Worm (Caenorhabditis elegans) whole organism, L2 larva: ENCODE data around the gene R160.2.

Experiments
- C34F6.9 ChIP-seq: fragments of 150-350 bp; optimal IDR thresholded peaks from 2 replicates; lab custom pipeline; 2014; ENCODE audit warnings: missing biosample characterization, missing genetic modification characterization
- F13H6.1 ChIP-seq: sonication (generic microtip); optimal IDR thresholded peaks from 2 replicates; lab custom pipeline; 2016; ENCODE audit warnings: missing genetic modification characterization, missing compliant biosample characterization
- R02D3.7 ChIP-seq: fragments of 150-350 bp; optimal IDR thresholded peaks from 2 replicates; lab custom pipeline; 2014; ENCODE audit warnings: missing biosample characterization, missing genetic modification characterization
- Y55F3AM.14 ChIP-seq: fragments of 200-800 bp; sonication (Bioruptor generic); optimal IDR thresholded peaks from 2 replicates; lab custom pipeline; 2018; ENCODE audit warnings: mild to moderate bottlenecking, missing genetic modification characterization, missing compliant biosample characterization
- alr-1 ChIP-seq: fragments of 150-350 bp; optimal IDR thresholded peaks from 2 replicates; lab custom pipeline; 2014; ENCODE audit warnings: missing biosample characterization, missing genetic modification characterization
- aly-2 ChIP-seq: fragments of 150-350 bp; optimal IDR thresholded peaks from 2 replicates; lab custom pipeline; 2014; ENCODE audit warnings: missing biosample characterization, missing genetic modification characterization
- ama-1 ChIP-seq: fragments of 150-350 bp; optimal IDR thresholded peaks from 2 replicates; lab custom pipeline; 2018; ENCODE audit warnings: inconsistent platforms
- blmp-1 ChIP-seq: sonication (generic microtip); optimal IDR thresholded peaks from 2 replicates; lab custom pipeline; 2017; ENCODE audit warnings: missing genetic modification characterization, mild to moderate bottlenecking, missing compliant biosample characterization, antibody characterized with exemption, moderate library complexity; ENCODE audit not compliant: insufficient read depth
- ceh-16 ChIP-seq: fragments of 150-350 bp; optimal IDR thresholded peaks from 2 replicates; lab custom pipeline; 2014; ENCODE audit warnings: missing biosample characterization, missing genetic modification characterization
- crh-2 ChIP-seq: sonication (generic microtip); optimal IDR thresholded peaks from 2 replicates; lab custom pipeline; 2017; ENCODE audit warnings: missing biosample characterization, missing genetic modification characterization
- elt-3 ChIP-seq: sonication (generic microtip); optimal IDR thresholded peaks from 2 replicates; lab custom pipeline; 2017; ENCODE audit warnings: missing biosample characterization, missing genetic modification characterization
- fos-1 ChIP-seq: fragments of 150-350 bp; optimal IDR thresholded peaks from 2 replicates; lab custom pipeline; 2014; ENCODE audit warnings: missing biosample characterization, missing genetic modification characterization
- lin-13 ChIP-seq: fragments of 150-350 bp; optimal IDR thresholded peaks from 2 replicates; lab custom pipeline; 2014; ENCODE audit warnings: missing biosample characterization, missing genetic modification reagents, missing genetic modification characterization
- lsy-2 ChIP-seq, 2 experiments: fragments of 150-350 bp in 1 of 2; sonication (generic microtip) in 1 of 2; optimal IDR thresholded peaks; 2 replicates each; lab custom pipeline; 2014 to 2017; ENCODE audit warnings: missing biosample characterization in 2 of 2, missing genetic modification characterization in 2 of 2
- mbf-1 ChIP-seq: sonication (generic microtip); optimal IDR thresholded peaks from 2 replicates; lab custom pipeline; 2017; ENCODE audit warnings: missing biosample characterization, missing genetic modification characterization
- mdl-1 ChIP-seq, 2 experiments: fragments of 150-350 bp in 1 of 2; sonication (generic microtip) in 1 of 2; optimal IDR thresholded peaks; 2 replicates each; lab custom pipeline; 2017; ENCODE audit warnings: missing biosample characterization in 2 of 2, missing genetic modification characterization in 2 of 2
- nhr-10 ChIP-seq: sonication (generic microtip); optimal IDR thresholded peaks from 2 replicates; lab custom pipeline; 2017; ENCODE audit warnings: missing biosample characterization, missing genetic modification characterization
- nhr-11 ChIP-seq: fragments of 150-350 bp; optimal IDR thresholded peaks from 2 replicates; lab custom pipeline; 2014; ENCODE audit warnings: missing biosample characterization, missing genetic modification characterization
- nhr-129 ChIP-seq: fragments of 150-350 bp; optimal IDR thresholded peaks from 2 replicates; lab custom pipeline; 2014; ENCODE audit warnings: missing biosample characterization, missing genetic modification characterization
- nhr-23 ChIP-seq: fragments of 150-350 bp; optimal IDR thresholded peaks from 2 replicates; lab custom pipeline; 2014; ENCODE audit warnings: missing biosample characterization, missing genetic modification reagents, missing genetic modification characterization
- nhr-25 ChIP-seq: fragments of 150-350 bp; sonication (generic microtip); optimal IDR thresholded peaks from 3 replicates; lab custom pipeline; 2014; ENCODE audit warnings: missing biosample characterization, missing genetic modification characterization
- nhr-77 ChIP-seq: fragments of 150-350 bp; optimal IDR thresholded peaks from 2 replicates; lab custom pipeline; 2014; ENCODE audit warnings: missing biosample characterization, missing genetic modification characterization
- peb-1 ChIP-seq: fragments of 150-350 bp; optimal IDR thresholded peaks from 2 replicates; lab custom pipeline; 2014; ENCODE audit warnings: missing biosample characterization, missing genetic modification characterization
- skn-1 ChIP-seq: sonication (generic microtip); optimal IDR thresholded peaks from 2 replicates; lab custom pipeline; 2017; ENCODE audit warnings: missing biosample characterization, missing genetic modification characterization
- sma-3 ChIP-seq: sonication (generic microtip); optimal IDR thresholded peaks from 2 replicates; lab custom pipeline; 2016; ENCODE audit warnings: missing genetic modification reagents, missing genetic modification characterization, missing compliant biosample characterization
- sma-9 ChIP-seq, 2 experiments: fragments of 150-350 bp in 1 of 2; sonication (generic microtip) in 1 of 2; optimal IDR thresholded peaks; 2 replicates each; lab custom pipeline; 2014 to 2016; ENCODE audit warnings: missing genetic modification characterization in 2 of 2, mild to moderate bottlenecking in 1 of 2, missing biosample characterization in 1 of 2, missing compliant biosample characterization in 1 of 2, missing genetic modification reagents in 1 of 2, moderate library complexity in 1 of 2
- snpc-4 ChIP-seq: fragments of 150-350 bp; optimal IDR thresholded peaks from 2 replicates; lab custom pipeline; 2014; ENCODE audit warnings: missing biosample characterization, missing genetic modification characterization
- unc-39 ChIP-seq: fragments of 150-350 bp; optimal IDR thresholded peaks from 2 replicates; lab custom pipeline; 2014; ENCODE audit warnings: missing biosample characterization, missing genetic modification characterization
- unc-55 ChIP-seq: fragments of 150-350 bp; sonication (generic microtip); optimal IDR thresholded peaks from 3 replicates; lab custom pipeline; 2014; ENCODE audit warnings: missing biosample characterization, missing genetic modification reagents, missing genetic modification characterization
- unc-62 ChIP-seq: fragments of 150-350 bp; optimal IDR thresholded peaks from 2 replicates; lab custom pipeline; 2014; ENCODE audit warnings: missing biosample characterization, missing genetic modification reagents, missing genetic modification characterization
- zag-1 ChIP-seq: fragments of 150-350 bp; optimal IDR thresholded peaks from 2 replicates; lab custom pipeline; 2014; ENCODE audit warnings: missing biosample characterization, missing genetic modification characterization
- ztf-1 ChIP-seq: fragments of 200-800 bp; sonication (Bioruptor generic); conservative IDR thresholded peaks from 2 replicates; pipeline ENCODE4 v1.3.6; 2022; ENCODE audit warnings: missing genetic modification characterization, missing compliant biosample characterization
- ztf-11 ChIP-seq: sonication (generic microtip); optimal IDR thresholded peaks from 2 replicates; lab custom pipeline; 2017; ENCODE audit warnings: missing biosample characterization, missing genetic modification characterization
- ztf-4 ChIP-seq: fragments of 150-350 bp; optimal IDR thresholded peaks from 2 replicates; lab custom pipeline; 2014; ENCODE audit warnings: missing biosample characterization, missing genetic modification characterization

The R160.2 gene

DNA sequence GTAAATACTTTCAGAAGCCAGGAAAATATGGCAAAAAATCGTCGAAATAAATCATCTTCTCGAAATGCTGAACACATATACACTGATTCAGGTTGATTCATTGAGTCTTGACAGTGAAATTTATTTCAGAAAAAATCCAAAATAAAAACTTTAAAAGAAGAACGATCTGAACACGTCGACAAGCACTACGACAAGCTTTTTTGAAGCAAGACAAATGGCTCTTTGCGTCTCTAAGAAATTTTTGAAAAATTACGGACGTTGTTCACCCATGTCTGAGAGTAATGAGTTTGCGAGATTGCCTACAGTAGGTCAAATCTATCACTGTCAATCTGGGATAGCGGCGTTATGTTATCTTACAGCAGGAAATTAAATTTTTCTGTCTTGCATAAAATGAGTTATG lies at the start of gene R160.2:
Gene R160.2 (minus strand): TSS at position 101 of the 400 bp plus-strand sequence.
- no peak for TF ChIP-seq nhr-77 (tag; lab: Kevin White, UChicago)
- no peak for TF ChIP-seq nhr-10
- TF ChIP-seq skn-1 (tag; lab: Kevin White, UChicago), result no peak
- TF ChIP-seq lsy-2 (tag; optimal IDR thresholded peaks at IDR 0.05; lab: Kevin White, UChicago), result no peak
- no peak for TF ChIP-seq nhr-25
- no peak for TF ChIP-seq Y55F3AM.14 (GFP tag; lab: Kevin White, UChicago)
- TF ChIP-seq F13H6.1 (tag; lab: Kevin White, UChicago), result no peak
- no peak for TF ChIP-seq snpc-4 (tag; lab: Kevin White, UChicago)
- no peak for TF ChIP-seq elt-3

DNA sequence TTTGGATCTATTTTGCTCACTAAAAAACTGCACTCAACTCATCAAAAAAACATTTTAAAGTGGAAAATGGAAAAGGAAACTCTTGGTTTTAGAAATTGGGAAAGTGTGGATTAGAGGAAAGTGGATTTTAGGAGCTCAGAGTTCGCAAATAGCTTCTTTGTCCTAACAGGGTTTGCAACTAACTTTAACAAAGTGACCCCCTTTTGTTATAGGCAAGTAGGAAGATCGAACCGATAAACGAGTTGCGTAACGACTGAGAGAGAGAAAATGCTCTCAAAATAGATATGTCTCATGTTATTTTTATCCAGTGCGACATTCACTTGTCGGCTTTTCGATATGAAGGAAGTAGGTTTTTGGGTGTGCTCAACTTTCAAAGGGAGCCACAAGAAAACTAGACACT lies 49.8 kb upstream of the R160.2 start:
- TF ChIP-seq blmp-1, result no peak
- no peak for TF ChIP-seq alr-1 (tag; lab: Kevin White, UChicago)
- TF ChIP-seq skn-1 (tag; lab: Kevin White, UChicago), result no peak
- no peak for TF ChIP-seq nhr-25
- no peak for TF ChIP-seq sma-9 (GFP tag; optimal IDR thresholded peaks at IDR 0.05; lab: Kevin White, UChicago)
- no peak for TF ChIP-seq sma-9 (tag; optimal IDR thresholded peaks at IDR 0.05; lab: Kevin White, UChicago)
- TF ChIP-seq ceh-16 (tag; lab: Kevin White, UChicago), result no peak
- TF ChIP-seq nhr-77 (tag; lab: Kevin White, UChicago), result no peak
- no peak for TF ChIP-seq ama-1 (lab: Kevin White, UChicago)
- TF ChIP-seq lin-13 (GFP tag; lab: Kevin White, UChicago), result no peak
- no peak for TF ChIP-seq nhr-10
- no peak for TF ChIP-seq unc-62 (GFP tag; lab: Kevin White, UChicago)
- no peak for TF ChIP-seq ztf-1 (GFP tag; lab: Robert Waterston, UW)
- TF ChIP-seq nhr-129 (tag; lab: Kevin White, UChicago), result no peak
- no peak for TF ChIP-seq C34F6.9 (tag; lab: Kevin White, UChicago)
- TF ChIP-seq crh-2 (tag; lab: Kevin White, UChicago), result no peak
- no peak for TF ChIP-seq peb-1

DNA sequence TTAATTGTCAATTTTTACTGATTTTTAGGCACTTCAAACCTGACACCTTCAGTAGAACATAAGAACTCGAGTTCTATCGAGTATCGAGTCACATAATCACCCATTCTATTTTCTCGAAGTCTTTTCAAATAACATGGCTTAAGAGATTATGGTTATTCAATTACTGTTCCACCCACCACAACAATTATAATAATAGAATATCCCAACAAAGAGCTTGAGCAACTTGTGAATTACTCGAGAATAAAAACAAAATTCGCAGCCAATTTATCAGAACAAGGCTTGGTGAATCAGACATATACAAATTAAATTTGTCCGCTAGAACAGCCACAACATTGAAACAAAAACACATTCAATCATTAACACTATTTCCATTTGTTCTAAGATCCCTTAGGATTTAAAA lies 47.6 kb upstream of the R160.2 start:
- TF ChIP-seq fos-1 (tag; lab: Kevin White, UChicago), result no peak
- no peak for TF ChIP-seq mbf-1 (tag; lab: Kevin White, UChicago)
- no peak for TF ChIP-seq F13H6.1 (tag; lab: Kevin White, UChicago)
- TF ChIP-seq sma-3 (GFP tag; lab: Kevin White, UChicago), result no peak
- TF ChIP-seq nhr-11 (tag; lab: Kevin White, UChicago), result no peak
- no peak for TF ChIP-seq nhr-77 (tag; lab: Kevin White, UChicago)
- TF ChIP-seq unc-55 (GFP tag; lab: Kevin White, UChicago), result no peak
- no peak for TF ChIP-seq lsy-2 (tag; optimal IDR thresholded peaks at IDR 0.05; lab: Kevin White, UChicago)
- no peak for TF ChIP-seq R02D3.7
- TF ChIP-seq zag-1 (tag; lab: Kevin White, UChicago), result no peak
- TF ChIP-seq Y55F3AM.14 (GFP tag; lab: Kevin White, UChicago), result no peak
- TF ChIP-seq ama-1 (lab: Kevin White, UChicago), result no peak
- TF ChIP-seq sma-9 (GFP tag; optimal IDR thresholded peaks at IDR 0.05; lab: Kevin White, UChicago), result no peak
- no peak for TF ChIP-seq sma-9 (tag; optimal IDR thresholded peaks at IDR 0.05; lab: Kevin White, UChicago)
- no peak for TF ChIP-seq ceh-16 (tag; lab: Kevin White, UChicago)

DNA sequence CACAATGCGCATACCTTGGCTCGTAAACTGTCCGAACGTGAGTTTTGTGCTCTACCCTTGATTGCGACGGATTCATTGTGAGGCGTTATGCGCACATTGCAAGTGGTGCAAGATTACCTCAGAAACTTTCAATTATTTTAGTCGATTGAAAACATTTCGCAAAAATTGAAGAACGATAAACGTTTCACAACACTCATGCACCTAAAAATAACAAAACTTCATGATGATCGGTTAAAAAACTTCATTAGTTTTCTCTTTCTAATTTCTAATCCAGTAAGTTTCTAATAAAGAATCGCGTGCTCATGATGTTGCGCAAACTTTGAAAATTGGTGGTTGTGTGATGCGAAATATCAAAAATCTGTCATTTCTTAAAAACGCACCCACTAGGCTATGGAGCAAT lies 42.0 kb upstream of the R160.2 start, which contains the start of gene dop-1:
Gene dop-1 (minus strand): TSS at position 101 of the 400 bp plus-strand sequence.
- TF ChIP-seq ztf-1 (GFP tag; lab: Robert Waterston, UW), result no peak
- no peak for TF ChIP-seq mdl-1 (tag; optimal IDR thresholded peaks at IDR 0.05; lab: Kevin White, UChicago)
- no peak for TF ChIP-seq nhr-23 (tag; lab: Kevin White, UChicago)
- TF ChIP-seq R02D3.7, result no peak
- no peak for TF ChIP-seq ztf-11 (tag; lab: Kevin White, UChicago)
- no peak for TF ChIP-seq Y55F3AM.14 (GFP tag; lab: Kevin White, UChicago)
- no peak for TF ChIP-seq zag-1 (tag; lab: Kevin White, UChicago)
- TF ChIP-seq unc-39 (tag; lab: Kevin White, UChicago), result no peak
- TF ChIP-seq aly-2 (tag; lab: Kevin White, UChicago), result no peak
- no peak for TF ChIP-seq alr-1 (tag; lab: Kevin White, UChicago)
- TF ChIP-seq sma-3 (GFP tag; lab: Kevin White, UChicago), result no peak
- TF ChIP-seq ztf-4, result no peak
- no peak for TF ChIP-seq C34F6.9 (tag; lab: Kevin White, UChicago)
